Fruit fly (Drosophila melanogaster) whole organism, embryonic: ENCODE measurements around the gene Rfx.

Source experiments
- Ada2b ChIP-seq: fragments of 200-800 bp; sonication (Bioruptor generic); IDR thresholded peaks from 2 replicates; pipeline ENCODE4 v1.3.6; 2022; ENCODE audit warnings: missing biosample characterization, missing genetic modification characterization
- Bgb ChIP-seq: fragments of 200-800 bp; sonication (Bioruptor generic); IDR thresholded peaks from 2 replicates; pipeline ENCODE4 v1.3.6; 2022; ENCODE audit warnings: missing biosample characterization, missing genetic modification characterization; ENCODE audit not compliant: partially characterized antibody
- C15 ChIP-seq: fragments of 200-800 bp; sonication (Bioruptor generic); IDR thresholded peaks from 3 replicates; pipeline ENCODE4 v1.3.6; 2022; ENCODE audit warnings: missing biosample characterization, missing genetic modification characterization
- CG10366 ChIP-seq: fragments of 200-800 bp; sonication (Bioruptor generic); IDR thresholded peaks from 2 replicates; pipeline ENCODE4 v1.3.6; 2022; ENCODE audit warnings: missing biosample characterization, missing genetic modification characterization
- CG11085 ChIP-seq: fragments of 200-800 bp; sonication (Bioruptor generic); IDR thresholded peaks from 2 replicates; pipeline ENCODE4 v1.3.6; 2022; ENCODE audit warnings: missing biosample characterization, missing genetic modification characterization
- CG12236 ChIP-seq: fragments of 200-800 bp; sonication (Bioruptor generic); optimal IDR thresholded peaks from 2 replicates; lab custom pipeline; 2016; ENCODE audit warnings: missing biosample characterization, missing genetic modification characterization
- CG12299 ChIP-seq: fragments of 200-800 bp; sonication (Bioruptor generic); optimal IDR thresholded peaks from 2 replicates; lab custom pipeline; 2018; ENCODE audit warnings: missing biosample characterization, mild to moderate bottlenecking, missing genetic modification characterization
- CG12659 ChIP-seq: fragments of 200-800 bp; sonication (Bioruptor generic); optimal IDR thresholded peaks from 3 replicates; lab custom pipeline; 2017; ENCODE audit warnings: mild to moderate bottlenecking, missing biosample characterization, missing genetic modification reagents, missing genetic modification characterization
- CG1529 ChIP-seq: fragments of 200-800 bp; sonication (Bioruptor generic); optimal IDR thresholded peaks from 3 replicates; lab custom pipeline; 2018; ENCODE audit warnings: missing biosample characterization, missing genetic modification characterization
- CG15514 ChIP-seq: fragments of 200-800 bp; sonication (Bioruptor generic); optimal IDR thresholded peaks from 3 replicates; lab custom pipeline; 2017; ENCODE audit warnings: missing biosample characterization, missing genetic modification characterization, mild to moderate bottlenecking, moderate library complexity, missing genetic modification reagents
- CG16779 ChIP-seq: fragments of 200-800 bp; sonication (Bioruptor generic); IDR thresholded peaks from 2 replicates; pipeline ENCODE4 v1.3.6; 2022; ENCODE audit warnings: missing biosample characterization, missing genetic modification characterization
- CG17612 ChIP-seq: fragments of 200-800 bp; sonication (Bioruptor generic); IDR thresholded peaks from 2 replicates; pipeline ENCODE4 v1.3.6; 2022; ENCODE audit warnings: missing biosample characterization, missing genetic modification characterization
- CG18011 ChIP-seq: fragments of 200-800 bp; sonication (Bioruptor generic); optimal IDR thresholded peaks from 2 replicates; lab custom pipeline; 2017; ENCODE audit warnings: missing biosample characterization, missing genetic modification characterization, mild to moderate bottlenecking, moderate library complexity, missing genotype
- CG31388 ChIP-seq: fragments of 200-800 bp; sonication (Bioruptor generic); optimal IDR thresholded peaks from 2 replicates; lab custom pipeline; 2016; ENCODE audit warnings: missing biosample characterization, missing genetic modification characterization
- CG3838 ChIP-seq: fragments of 200-800 bp; sonication (Bioruptor generic); optimal IDR thresholded peaks from 3 replicates; lab custom pipeline; 2016; ENCODE audit warnings: missing biosample characterization, missing genetic modification characterization
- CG3995 ChIP-seq: fragments of 200-800 bp; sonication (Bioruptor generic); optimal IDR thresholded peaks from 3 replicates; lab custom pipeline; 2016; ENCODE audit warnings: missing biosample characterization, missing genetic modification characterization
- CG42726 ChIP-seq: fragments of 200-800 bp; sonication (Bioruptor generic); IDR thresholded peaks from 2 replicates; pipeline ENCODE4 v1.3.6; 2022; ENCODE audit warnings: missing biosample characterization, missing genetic modification characterization; ENCODE audit not compliant: partially characterized antibody
- CG4404 ChIP-seq: fragments of 200-800 bp; sonication (Bioruptor generic); IDR thresholded peaks from 2 replicates; pipeline ENCODE4 v1.3.6; 2022; ENCODE audit warnings: missing biosample characterization, missing genetic modification characterization
- CG6683 ChIP-seq: fragments of 200-800 bp; sonication (Bioruptor generic); optimal IDR thresholded peaks from 2 replicates; lab custom pipeline; 2017; ENCODE audit warnings: missing biosample characterization, mild to moderate bottlenecking, missing genetic modification characterization, missing genetic modification reagents
- CG7839 ChIP-seq: fragments of 200-800 bp; sonication (Bioruptor generic); optimal IDR thresholded peaks from 3 replicates; lab custom pipeline; 2018; ENCODE audit warnings: missing biosample characterization, mild to moderate bottlenecking, missing genetic modification characterization, moderate library complexity
- CkIIα-i1 ChIP-seq: fragments of 200-800 bp; sonication (Bioruptor generic); IDR thresholded peaks from 2 replicates; pipeline ENCODE4 v1.3.6; 2022; ENCODE audit warnings: missing biosample characterization, missing genetic modification characterization
- Dbx ChIP-seq: fragments of 200-800 bp; sonication (Bioruptor generic); IDR thresholded peaks from 3 replicates; pipeline ENCODE4 v1.3.6; 2022; ENCODE audit warnings: missing biosample characterization, missing genetic modification characterization
- HLHmδ ChIP-seq: fragments of 200-800 bp; sonication (Bioruptor generic); optimal IDR thresholded peaks from 2 replicates; lab custom pipeline; 2018; ENCODE audit warnings: missing biosample characterization, mild to moderate bottlenecking, missing genetic modification characterization, moderate library complexity
- Hr3 ChIP-seq: fragments of 200-800 bp; sonication (Bioruptor generic); optimal IDR thresholded peaks from 3 replicates; lab custom pipeline; 2016; ENCODE audit warnings: missing biosample characterization, missing genetic modification characterization
- Lpt ChIP-seq: fragments of >200 bp; optimal IDR thresholded peaks from 2 replicates; lab custom pipeline; 2018; ENCODE audit warnings: missing biosample characterization, missing genetic modification characterization
- NC2β ChIP-seq: fragments of 200-800 bp; sonication (Bioruptor generic); optimal IDR thresholded peaks from 2 replicates; lab custom pipeline; 2016; ENCODE audit warnings: missing biosample characterization, missing genetic modification characterization
- NFAT ChIP-seq: fragments of 200-800 bp; sonication (Bioruptor generic); IDR thresholded peaks from 2 replicates; pipeline ENCODE4 v1.3.6; 2022; ENCODE audit warnings: missing biosample characterization, missing genetic modification characterization
- PHDP ChIP-seq: fragments of 200-800 bp; sonication (Bioruptor generic); optimal IDR thresholded peaks from 3 replicates; lab custom pipeline; 2018; ENCODE audit warnings: missing biosample characterization, mild to moderate bottlenecking, missing genetic modification characterization, moderate library complexity
- Pdp1 ChIP-seq, 2 experiments: fragments of 200-800 bp; sonication (Bioruptor generic); optimal IDR thresholded peaks; 3 replicates each; lab custom pipeline; 2016; ENCODE audit warnings: missing biosample characterization in 2 of 2, missing genetic modification characterization in 2 of 2, mild to moderate bottlenecking in 1 of 2, moderate library complexity in 1 of 2
- Ptx1 ChIP-seq: fragments of 200-800 bp; sonication (Bioruptor generic); IDR thresholded peaks from 2 replicates; pipeline ENCODE4 v1.3.6; 2022; ENCODE audit warnings: missing biosample characterization, missing genetic modification characterization
- Ravus ChIP-seq: fragments of 200-800 bp; sonication (Bioruptor generic); IDR thresholded peaks from 2 replicates; pipeline ENCODE4 v1.3.6; 2022; ENCODE audit warnings: missing biosample characterization, missing genetic modification characterization
- Six4 ChIP-seq: fragments of 200-800 bp; sonication (Bioruptor generic); optimal IDR thresholded peaks from 2 replicates; lab custom pipeline; 2016; ENCODE audit warnings: missing biosample characterization, missing genetic modification characterization
- Sox100B ChIP-seq: fragments of 200-800 bp; sonication (Bioruptor generic); optimal IDR thresholded peaks from 3 replicates; lab custom pipeline; 2018; ENCODE audit warnings: missing biosample characterization, mild to moderate bottlenecking, missing genetic modification characterization
- Stat92E ChIP-seq, 3 experiments: fragments of >200 bp in 2 of 3; fragments of 200-800 bp in 1 of 3; sonication (Bioruptor generic) in 1 of 3; optimal IDR thresholded peaks; 2 replicates each; lab custom pipeline; 2017 to 2019; ENCODE audit warnings: missing biosample characterization in 3 of 3, missing genetic modification characterization in 3 of 3, mild to moderate bottlenecking in 1 of 3, moderate library complexity in 1 of 3
- eyg ChIP-seq: fragments of 200-800 bp; sonication (Bioruptor generic); optimal IDR thresholded peaks from 3 replicates; lab custom pipeline; 2016; ENCODE audit warnings: missing biosample characterization, missing genetic modification characterization
- fd96Cb ChIP-seq: fragments of 200-800 bp; sonication (Bioruptor generic); optimal IDR thresholded peaks from 2 replicates; lab custom pipeline; 2018; ENCODE audit warnings: missing biosample characterization, mild to moderate bottlenecking, missing genetic modification characterization, moderate library complexity
- gfzf ChIP-seq: fragments of 200-800 bp; sonication (Bioruptor generic); optimal IDR thresholded peaks from 2 replicates; lab custom pipeline; 2016; ENCODE audit warnings: missing biosample characterization, mild to moderate bottlenecking, missing genetic modification characterization, moderate library complexity
- hkb ChIP-seq, 2 experiments: fragments of 200-800 bp in 1 of 2; fragments of >200 bp in 1 of 2; sonication (Bioruptor generic) in 1 of 2; IDR thresholded peaks in 1 of 2; optimal IDR thresholded peaks in 1 of 2; 2 replicates each; pipeline versions ENCODE4 v1.3.6 to Lab custom; 2017 to 2022; ENCODE audit warnings: missing biosample characterization in 1 of 2, missing genetic modification characterization in 1 of 2
- insv ChIP-seq, 2 experiments: fragments of 200-800 bp; sonication (Bioruptor generic); optimal IDR thresholded peaks; 3 replicates each; lab custom pipeline; 2016 to 2018; ENCODE audit warnings: missing biosample characterization in 2 of 2, missing genetic modification characterization in 2 of 2
- mam ChIP-seq: fragments of 200-800 bp; sonication (Bioruptor generic); optimal IDR thresholded peaks from 3 replicates; lab custom pipeline; 2016; ENCODE audit warnings: missing biosample characterization, missing genetic modification characterization
- sc ChIP-seq, 3 experiments: fragments of >200 bp in 2 of 3; fragments of 200-800 bp in 1 of 3; sonication (Bioruptor generic) in 1 of 3; optimal IDR thresholded peaks; 2 replicates in 2 of 3; 3 replicates in 1 of 3; lab custom pipeline; 2017; ENCODE audit warnings: mild to moderate bottlenecking in 1 of 3, missing biosample characterization in 1 of 3, missing genetic modification characterization in 1 of 3, missing genetic modification reagents in 1 of 3
- sob ChIP-seq: fragments of 200-800 bp; sonication (Bioruptor generic); IDR thresholded peaks from 2 replicates; pipeline ENCODE4 v1.3.6; 2022; ENCODE audit warnings: missing biosample characterization, missing genetic modification characterization
- ssp ChIP-seq: fragments of 200-800 bp; sonication (Bioruptor generic); IDR thresholded peaks from 2 replicates; pipeline ENCODE4 v1.3.6; 2022; ENCODE audit warnings: missing biosample characterization, missing genetic modification characterization
- stc ChIP-seq: fragments of 200-800 bp; sonication (Bioruptor generic); IDR thresholded peaks from 2 replicates; pipeline ENCODE4 v1.3.6; 2022; ENCODE audit warnings: missing biosample characterization, missing genetic modification characterization
- tgo ChIP-seq: fragments of 200-800 bp; sonication (Bioruptor generic); IDR thresholded peaks from 3 replicates; pipeline ENCODE4 v1.3.6; 2022; ENCODE audit warnings: missing biosample characterization, missing genetic modification characterization
- ttk ChIP-seq: fragments of 200-800 bp; sonication (Bioruptor generic); IDR thresholded peaks from 2 replicates; pipeline ENCODE4 v2.1.2; 2022; ENCODE audit warnings: missing biosample characterization, missing genetic modification characterization
- unc-4 ChIP-seq: fragments of 200-800 bp; sonication (Bioruptor generic); IDR thresholded peaks from 2 replicates; pipeline ENCODE4 v1.3.6; 2022; ENCODE audit warnings: missing biosample characterization, missing genetic modification characterization; ENCODE audit not compliant: partially characterized antibody
- wek ChIP-seq: fragments of 200-800 bp; sonication (Bioruptor generic); optimal IDR thresholded peaks from 3 replicates; lab custom pipeline; 2018; ENCODE audit warnings: missing biosample characterization, mild to moderate bottlenecking, missing genetic modification characterization, moderate library complexity

Rfx gene

DNA sequence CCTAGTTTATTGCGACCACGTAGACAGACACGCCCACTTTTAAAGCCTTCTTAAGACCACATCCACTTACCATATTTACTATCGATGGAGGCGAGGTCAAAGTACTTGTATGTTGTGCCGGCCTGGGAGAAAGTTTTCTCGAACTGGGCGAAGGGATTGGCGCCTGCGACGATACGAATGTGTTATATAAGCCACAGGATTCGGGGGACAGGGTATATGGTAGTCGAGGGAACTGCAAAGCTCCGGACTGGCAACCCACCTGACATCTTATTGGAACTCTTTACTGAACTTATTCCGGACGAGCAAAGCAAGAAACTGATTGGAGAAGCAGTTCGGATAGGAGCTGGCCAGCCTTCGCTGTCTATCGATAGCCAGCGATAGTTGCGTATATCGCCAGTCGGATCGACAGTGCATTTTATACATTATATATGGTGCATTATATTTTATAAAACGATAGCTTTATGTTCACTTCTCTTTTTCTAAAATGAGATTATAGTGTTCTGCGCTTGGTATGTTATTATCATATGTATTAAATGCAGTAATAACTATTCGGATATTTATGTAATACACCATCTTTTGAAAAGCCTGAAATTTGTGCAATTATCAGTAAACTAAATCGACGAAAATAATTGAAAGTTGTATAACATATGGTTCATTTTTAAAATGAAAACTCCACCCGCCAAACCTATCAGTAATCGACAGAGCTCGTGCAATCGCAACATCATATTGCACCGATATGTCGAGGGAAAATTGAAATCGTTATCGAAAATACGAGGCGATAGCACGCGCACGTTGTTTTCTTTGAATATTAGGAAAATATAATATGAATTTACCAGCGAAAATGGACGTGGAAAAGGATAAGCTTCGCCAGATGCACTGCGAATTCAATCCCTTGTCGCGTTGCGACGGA is 34.9 kb upstream of the Rfx start, which contains the start of the genes Irp-1B and Rrp46 (continued):
- TF ChIP-seq C15 (GFP tag; lab: Robert Waterston, UW) (no peak), PHDP (tag; lab: Kevin White, UChicago) (no peak), Ravus (GFP tag; lab: Robert Waterston, UW) (no peak), CG15514 (GFP tag; lab: Kevin White, UChicago) (peak; percentile 79), sc (optimal IDR thresholded peaks at IDR 0.05; lab: Kevin White, UChicago) (no peak), sc (GFP tag; optimal IDR thresholded peaks at IDR 0.05; lab: Kevin White, UChicago) (no peak), tgo (no peak), NC2β (GFP tag; lab: Kevin White, UChicago) (no peak), Hr3 (GFP tag; lab: Kevin White, UChicago) (no peak), Dbx (GFP tag; lab: Robert Waterston, UW) (no peak), Lpt (GFP tag; lab: Kevin White, UChicago) (no peak), sob (GFP tag; lab: Robert Waterston, UW) (no peak), CG42726 (GFP tag; lab: Robert Waterston, UW) (peak; percentile 69; the same call in 1 of the 2 replicates), CG3838 (no peak), Pdp1 (GFP tag; optimal IDR thresholded peaks at IDR 0.05; lab: Kevin White, UChicago) (peak in 1 of 2 experiments; percentile 77), Six4 (GFP tag; lab: Kevin White, UChicago) (no peak), unc-4 (GFP tag; lab: Robert Waterston, UW) (peak; percentile 82), mam (no peak), Ptx1 (GFP tag; lab: Robert Waterston, UW) (no peak), gfzf (GFP tag; lab: Kevin White, UChicago) (no peak), CG4404 (GFP tag; lab: Robert Waterston, UW) (no peak), Ada2b (GFP tag; lab: Robert Waterston, UW) (no peak), ttk (GFP tag; lab: Robert Waterston, UW) (no peak), hkb (optimal IDR thresholded peaks at IDR 0.05; lab: Kevin White, UChicago) (no peak), hkb (GFP tag; IDR thresholded peaks at IDR 0.05; lab: Robert Waterston, UW) (no peak), Sox100B (GFP tag; lab: Kevin White, UChicago) (peak; percentile 14), eyg (GFP tag; lab: Kevin White, UChicago) (no peak), insv (GFP tag; optimal IDR thresholded peaks at IDR 0.05; lab: Kevin White, UChicago) (peak; percentile 17 to 93), CkIIα-i1 (GFP tag; lab: Robert Waterston, UW) (no peak), HLHmδ (GFP tag; lab: Kevin White, UChicago) (no peak), CG3995 (GFP tag; lab: Kevin White, UChicago) (no peak), CG17612 (no peak), CG12299 (no peak), wek (GFP tag; lab: Kevin White, UChicago) (no peak), Bgb (peak; percentile 92), ssp (GFP tag; lab: Robert Waterston, UW) (no peak), NFAT (no peak), CG11085 (no peak), CG31388 (no peak), CG12659 (GFP tag; lab: Kevin White, UChicago) (peak; percentile 27), CG10366 (no peak), fd96Cb (tag; lab: Kevin White, UChicago) (no peak), CG6683 (no peak), stc (no peak), CG12236 (no peak), CG16779 (GFP tag; lab: Robert Waterston, UW) (no peak), Stat92E (GFP tag; optimal IDR thresholded peaks at IDR 0.05; lab: Kevin White, UChicago) (no peak), CG18011 (no peak), CG7839 (no peak), CG1529 (GFP tag; lab: Kevin White, UChicago) (no peak)
